Worm (Caenorhabditis elegans) whole organism, young adult: Measurements from ENCODE around the gene F47E1.1.

ENCODE experiments used
- C06A6.2 ChIP-seq: fragments of 200-800 bp; sonication (Bioruptor generic); conservative IDR thresholded peaks from 2 replicates; pipeline ENCODE4 v1.3.6; 2022; ENCODE audit warnings: missing genetic modification characterization, missing compliant biosample characterization
- C17E4.6 ChIP-seq: fragments of 200-800 bp; sonication (Bioruptor generic); IDR thresholded peaks from 2 replicates; pipeline ENCODE4 v1.3.6; 2022; ENCODE audit warnings: missing genetic modification reagents, missing genetic modification characterization, missing compliant biosample characterization
- D2030.7 ChIP-seq: fragments of 200-800 bp; sonication (Bioruptor generic); IDR thresholded peaks from 2 replicates; pipeline ENCODE4 v1.3.6; 2022; ENCODE audit warnings: missing genetic modification reagents, missing genetic modification characterization, missing compliant biosample characterization
- F23B12.7 ChIP-seq: sonication (generic microtip); optimal IDR thresholded peaks from 2 replicates; lab custom pipeline; 2017; ENCODE audit warnings: missing genetic modification characterization, mild to moderate bottlenecking, missing compliant biosample characterization, antibody characterized with exemption, moderate library complexity; ENCODE audit not compliant: insufficient read depth
- F37B4.10 ChIP-seq: fragments of 200-800 bp; sonication (Bioruptor generic); IDR thresholded peaks from 2 replicates; pipeline ENCODE4 v1.3.6; 2022; ENCODE audit warnings: missing genetic modification characterization, missing compliant biosample characterization
- F52B5.7 ChIP-seq: sonication (generic microtip); optimal IDR thresholded peaks from 2 replicates; lab custom pipeline; 2016; ENCODE audit warnings: mild to moderate bottlenecking, missing genetic modification characterization, missing compliant biosample characterization
- F57C9.4 ChIP-seq: sonication (generic microtip); optimal IDR thresholded peaks from 2 replicates; lab custom pipeline; 2017; ENCODE audit warnings: mild to moderate bottlenecking, missing genetic modification characterization, missing compliant biosample characterization
- K11D2.4 ChIP-seq: fragments of 200-800 bp; sonication (Bioruptor generic); IDR thresholded peaks from 2 replicates; pipeline ENCODE4 v1.3.6; 2022; ENCODE audit warnings: missing genetic modification reagents, missing genetic modification characterization, missing compliant biosample characterization
- T07F8.4 ChIP-seq: sonication (generic microtip); optimal IDR thresholded peaks from 2 replicates; lab custom pipeline; 2016; ENCODE audit warnings: mild to moderate bottlenecking, missing genetic modification characterization, moderate library complexity, missing compliant biosample characterization
- Y53G8AR.9 ChIP-seq: fragments of 200-800 bp; sonication (Bioruptor generic); conservative IDR thresholded peaks from 2 replicates; pipeline ENCODE4 v1.3.6; 2022; ENCODE audit warnings: missing genetic modification reagents, missing genetic modification characterization, missing compliant biosample characterization
- ZK185.1 ChIP-seq: sonication (generic microtip); optimal IDR thresholded peaks from 2 replicates; lab custom pipeline; 2016; ENCODE audit warnings: mild to moderate bottlenecking, missing genetic modification characterization, missing compliant biosample characterization; ENCODE audit not compliant: poor library complexity, severe bottlenecking
- akir-1 ChIP-seq: fragments of 200-800 bp; sonication (Bioruptor generic); optimal IDR thresholded peaks from 2 replicates; lab custom pipeline; 2018; ENCODE audit warnings: mild to moderate bottlenecking, missing genetic modification characterization, moderate library complexity, missing compliant biosample characterization
- aptf-3 ChIP-seq: fragments of 200-800 bp; sonication (Bioruptor generic); IDR thresholded peaks from 2 replicates; pipeline ENCODE4 v1.3.6; 2022; ENCODE audit warnings: missing genetic modification characterization, missing compliant biosample characterization
- attf-5 ChIP-seq: fragments of 200-800 bp; sonication (Bioruptor generic); optimal IDR thresholded peaks from 2 replicates; lab custom pipeline; 2018; ENCODE audit warnings: mild to moderate bottlenecking, missing genetic modification characterization, missing compliant biosample characterization
- attf-6 ChIP-seq: fragments of 200-800 bp; sonication (Bioruptor generic); IDR thresholded peaks from 2 replicates; pipeline ENCODE4 v1.3.6; 2022; ENCODE audit warnings: missing genetic modification reagents, missing genetic modification characterization, missing compliant biosample characterization
- bed-1 ChIP-seq: fragments of 200-800 bp; sonication (Bioruptor generic); IDR thresholded peaks from 2 replicates; pipeline ENCODE4 v1.3.6; 2022; ENCODE audit warnings: missing genetic modification reagents, missing genetic modification characterization, missing compliant biosample characterization
- bed-2 ChIP-seq: fragments of 200-800 bp; sonication (Bioruptor generic); IDR thresholded peaks from 2 replicates; pipeline ENCODE4 v1.3.6; 2022; ENCODE audit warnings: missing genetic modification reagents, missing genetic modification characterization, missing compliant biosample characterization
- ccch-3 ChIP-seq: fragments of 200-800 bp; sonication (Bioruptor generic); optimal IDR thresholded peaks from 2 replicates; lab custom pipeline; 2018; ENCODE audit warnings: mild to moderate bottlenecking, missing genetic modification characterization, missing compliant biosample characterization
- ceh-100 ChIP-seq: fragments of 200-800 bp; sonication (Bioruptor generic); IDR thresholded peaks from 2 replicates; pipeline ENCODE4 v1.3.6; 2022; ENCODE audit warnings: missing genetic modification reagents, missing genetic modification characterization, missing compliant biosample characterization
- ceh-40 ChIP-seq: fragments of 200-800 bp; sonication (Bioruptor generic); IDR thresholded peaks from 2 replicates; pipeline ENCODE4 v1.3.6; 2022; ENCODE audit warnings: missing genetic modification characterization, missing compliant biosample characterization
- ceh-79 ChIP-seq: sonication (generic microtip); optimal IDR thresholded peaks from 2 replicates; lab custom pipeline; 2017; ENCODE audit warnings: mild to moderate bottlenecking, missing genetic modification characterization, missing compliant biosample characterization
- chd-7 ChIP-seq: sonication (generic microtip); optimal IDR thresholded peaks from 2 replicates; lab custom pipeline; 2016; ENCODE audit warnings: mild to moderate bottlenecking, missing genetic modification characterization, moderate library complexity, missing compliant biosample characterization
- dox-1 ChIP-seq: fragments of 200-800 bp; sonication (Bioruptor generic); IDR thresholded peaks from 2 replicates; pipeline ENCODE4 v1.3.6; 2022; ENCODE audit warnings: missing genetic modification reagents, missing genetic modification characterization, missing compliant biosample characterization
- efl-1 ChIP-seq: fragments of 150-350 bp; optimal IDR thresholded peaks from 2 replicates; lab custom pipeline; 2014; ENCODE audit warnings: missing biosample characterization, missing genetic modification reagents, missing genetic modification characterization
- ekl-4 ChIP-seq: fragments of 200-800 bp; sonication (Bioruptor generic); IDR thresholded peaks from 2 replicates; pipeline ENCODE4 v1.3.6; 2022; ENCODE audit warnings: missing genetic modification reagents, missing genetic modification characterization, missing compliant biosample characterization
- ets-4 ChIP-seq: fragments of 200-800 bp; sonication (Bioruptor generic); optimal IDR thresholded peaks from 2 replicates; lab custom pipeline; 2018; ENCODE audit warnings: mild to moderate bottlenecking, missing genetic modification characterization, missing compliant biosample characterization
- fkh-3 ChIP-seq: sonication (generic microtip); optimal IDR thresholded peaks from 2 replicates; lab custom pipeline; 2016; ENCODE audit warnings: mild to moderate bottlenecking, missing genetic modification characterization, missing compliant biosample characterization
- him-1 ChIP-seq: sonication (generic microtip); optimal IDR thresholded peaks from 2 replicates; lab custom pipeline; 2016; ENCODE audit warnings: missing genotype, missing genetic modification reagents, missing genetic modification characterization, missing compliant biosample characterization
- hmg-20 ChIP-seq: fragments of 200-800 bp; sonication (Bioruptor generic); IDR thresholded peaks from 2 replicates; pipeline ENCODE4 v1.3.6; 2022; ENCODE audit warnings: missing genetic modification reagents, missing genetic modification characterization, missing compliant biosample characterization
- hrde-1 ChIP-seq: sonication (generic microtip); optimal IDR thresholded peaks from 2 replicates; lab custom pipeline; 2016; ENCODE audit warnings: missing genetic modification characterization, mild to moderate bottlenecking, missing compliant biosample characterization, moderate library complexity, missing genotype, missing genetic modification reagents, borderline replicate concordance
- lag-1 ChIP-seq: fragments of 200-800 bp; sonication (Bioruptor generic); IDR thresholded peaks from 2 replicates; pipeline ENCODE4 v1.3.6; 2022; ENCODE audit warnings: missing genetic modification reagents, missing genetic modification characterization, missing compliant biosample characterization
- let-526 ChIP-seq: fragments of 200-800 bp; sonication (Bioruptor generic); IDR thresholded peaks from 2 replicates; pipeline ENCODE4 v1.3.6; 2022; ENCODE audit warnings: missing genetic modification reagents, missing genetic modification characterization, missing compliant biosample characterization
- lin-26 ChIP-seq: fragments of 200-800 bp; sonication (Bioruptor generic); IDR thresholded peaks from 2 replicates; pipeline ENCODE4 v1.3.6; 2022; ENCODE audit warnings: missing genetic modification reagents, missing genetic modification characterization, missing compliant biosample characterization
- lin-40 ChIP-seq: sonication (generic microtip); optimal IDR thresholded peaks from 2 replicates; lab custom pipeline; 2016; ENCODE audit warnings: missing genetic modification characterization, mild to moderate bottlenecking, missing compliant biosample characterization, missing genotype, missing genetic modification reagents
- lin-54 ChIP-seq: fragments of 200-800 bp; sonication (Bioruptor generic); optimal IDR thresholded peaks from 2 replicates; lab custom pipeline; 2018; ENCODE audit warnings: mild to moderate bottlenecking, missing genetic modification characterization, missing compliant biosample characterization
- lir-1 ChIP-seq: fragments of 200-800 bp; sonication (Bioruptor generic); conservative IDR thresholded peaks from 2 replicates; pipeline ENCODE4 v1.3.6; 2022; ENCODE audit warnings: missing genetic modification reagents, missing genetic modification characterization, missing compliant biosample characterization
- mcd-1 ChIP-seq: fragments of 200-800 bp; sonication (Bioruptor generic); IDR thresholded peaks from 2 replicates; pipeline ENCODE4 v1.3.6; 2022; ENCODE audit warnings: missing genetic modification reagents, missing genetic modification characterization, missing compliant biosample characterization
- nhr-90 ChIP-seq: sonication (generic microtip); optimal IDR thresholded peaks from 2 replicates; lab custom pipeline; 2016; ENCODE audit warnings: missing genotype, mild to moderate bottlenecking, missing genetic modification characterization, missing compliant biosample characterization
- pbrm-1 ChIP-seq: fragments of 200-800 bp; sonication (Bioruptor generic); IDR thresholded peaks from 2 replicates; pipeline ENCODE4 v1.3.6; 2022; ENCODE audit warnings: missing genetic modification reagents, missing genetic modification characterization, missing compliant biosample characterization
- sea-2 ChIP-seq: fragments of 200-800 bp; sonication (Bioruptor generic); IDR thresholded peaks from 2 replicates; pipeline ENCODE4 v1.3.6; 2022; ENCODE audit warnings: missing genetic modification characterization, missing compliant biosample characterization
- sptf-2 ChIP-seq: fragments of 200-800 bp; sonication (Bioruptor generic); optimal IDR thresholded peaks from 2 replicates; lab custom pipeline; 2018; ENCODE audit warnings: mild to moderate bottlenecking, missing genetic modification characterization, missing compliant biosample characterization
- tbx-9 ChIP-seq: sonication (generic microtip); optimal IDR thresholded peaks from 2 replicates; lab custom pipeline; 2016; ENCODE audit warnings: borderline replicate concordance, missing genetic modification characterization, inconsistent platforms, missing compliant biosample characterization
- tlf-1 ChIP-seq: fragments of 200-800 bp; sonication (Bioruptor generic); optimal IDR thresholded peaks from 2 replicates; lab custom pipeline; 2018; ENCODE audit warnings: mild to moderate bottlenecking, missing genetic modification characterization, missing compliant biosample characterization
- unc-130 ChIP-seq: sonication (generic microtip); optimal IDR thresholded peaks from 2 replicates; lab custom pipeline; 2016; ENCODE audit warnings: missing genetic modification reagents, missing genetic modification characterization, missing compliant biosample characterization
- unc-62 ChIP-seq: fragments of 150-350 bp; optimal IDR thresholded peaks from 2 replicates; lab custom pipeline; 2014; ENCODE audit warnings: missing biosample characterization, missing genetic modification reagents, missing genetic modification characterization
- xnd-1 ChIP-seq: sonication (generic microtip); optimal IDR thresholded peaks from 2 replicates; lab custom pipeline; 2016; ENCODE audit warnings: missing genotype, missing genetic modification reagents, missing genetic modification characterization, missing compliant biosample characterization
- ztf-25 ChIP-seq: fragments of 200-800 bp; sonication (Bioruptor generic); IDR thresholded peaks from 2 replicates; pipeline ENCODE4 v1.3.6; 2022; ENCODE audit warnings: missing genetic modification reagents, missing genetic modification characterization, missing compliant biosample characterization
- ztf-28 ChIP-seq: fragments of 200-800 bp; sonication (Bioruptor generic); IDR thresholded peaks from 2 replicates; pipeline ENCODE4 v1.3.6; 2022; ENCODE audit warnings: missing genetic modification reagents, missing genetic modification characterization, missing compliant biosample characterization
- ztf-3 ChIP-seq: fragments of 200-800 bp; sonication (Bioruptor generic); optimal IDR thresholded peaks from 2 replicates; lab custom pipeline; 2018; ENCODE audit warnings: mild to moderate bottlenecking, missing genetic modification characterization, missing compliant biosample characterization

The F47E1.1 gene

ce11 chrX:9091380-9091779, 14.4 kb downstream of the F47E1.1 start (continued):
- TF ChIP-seq ceh-100 (GFP tag; lab: Robert Waterston, UW) (peak; percentile 39; the same call in 1 of the 2 replicates), T07F8.4 (peak; percentile 71), ccch-3 (peak; percentile 35), ZK185.1 (peak; percentile 35), chd-7 (peak; percentile 55), ets-4 (GFP tag; lab: Kevin White, UChicago) (peak; percentile 85), unc-130 (no peak), aptf-3 (peak; percentile 70; the same call in 1 of the 2 replicates), mcd-1 (peak; percentile 61), dox-1 (peak; percentile 66), ekl-4 (peak; percentile 73), F37B4.10 (GFP tag; lab: Robert Waterston, UW) (no peak), C06A6.2 (GFP tag; lab: Robert Waterston, UW) (no peak), Y53G8AR.9 (GFP tag; lab: Robert Waterston, UW) (no peak; the same call in 1 of the 2 replicates), F52B5.7 (tag; lab: Kevin White, UChicago) (peak; percentile 48), C17E4.6 (GFP tag; lab: Robert Waterston, UW) (no peak), ztf-28 (GFP tag; lab: Robert Waterston, UW) (peak; percentile 33; the same call in 1 of the 2 replicates), tlf-1 (peak; percentile 17), D2030.7 (GFP tag; lab: Robert Waterston, UW) (no peak; the same call in 1 of the 2 replicates), ceh-40 (GFP tag; lab: Robert Waterston, UW) (peak; percentile 75; the same call in 1 of the 2 replicates), attf-6 (GFP tag; lab: Robert Waterston, UW) (0 out of 2 replicates have a peak, but pooled peaks have one; percentile 29), bed-2 (GFP tag; lab: Robert Waterston, UW) (no peak), nhr-90 (tag; lab: Kevin White, UChicago) (peak; percentile 85), F57C9.4 (peak; percentile 24), unc-62 (GFP tag; lab: Kevin White, UChicago) (no peak), lin-26 (peak; percentile 93), xnd-1 (no peak), ztf-25 (GFP tag; lab: Robert Waterston, UW) (peak; percentile 49; the same call in 1 of the 2 replicates), akir-1 (no peak), ztf-3 (GFP tag; lab: Kevin White, UChicago) (no peak), bed-1 (GFP tag; lab: Robert Waterston, UW) (no peak), sptf-2 (peak; percentile 83), F23B12.7 (tag; lab: Kevin White, UChicago) (no peak), tbx-9 (tag; lab: Kevin White, UChicago) (no peak), lin-54 (GFP tag; lab: Kevin White, UChicago) (peak; percentile 46), sea-2 (GFP tag; lab: Robert Waterston, UW) (no peak), efl-1 (no peak), attf-5 (GFP tag; lab: Kevin White, UChicago) (peak; percentile 42), lin-40 (tag; lab: Kevin White, UChicago) (peak; percentile 60), lag-1 (GFP tag; lab: Robert Waterston, UW) (0 out of 2 replicates have a peak, but pooled peaks have one; percentile 76), K11D2.4 (GFP tag; lab: Robert Waterston, UW) (peak; percentile 70; the same call in 1 of the 2 replicates), ceh-79 (tag; lab: Kevin White, UChicago) (peak; percentile 55), him-1 (peak; percentile 5), fkh-3 (tag; lab: Kevin White, UChicago) (peak; percentile 25), hrde-1 (peak; percentile 54), let-526 (GFP tag; lab: Robert Waterston, UW) (peak; percentile 70; the same call in 1 of the 2 replicates), pbrm-1 (GFP tag; lab: Robert Waterston, UW) (peak; percentile 64), lir-1 (GFP tag; lab: Robert Waterston, UW) (0 out of 2 replicates have a peak, but pooled peaks have one; percentile 8), hmg-20 (GFP tag; lab: Robert Waterston, UW) (no peak)
